Worm (Caenorhabditis elegans) whole organism, L2 larva: Measurements from ENCODE around the gene R10E8.2.
"Not testable (repeated sequence)": the region's sequence is repeated elsewhere in the genome, so short reads cannot be mapped to it uniquely, and the experiment has no call there.

Source experiments
- fos-1 ChIP-seq: fragments of 150-350 bp; optimal IDR thresholded peaks from 2 replicates; lab custom pipeline; 2014; ENCODE audit warnings: missing biosample characterization, missing genetic modification characterization
- mab-5 ChIP-seq: fragments of 150-350 bp; optimal IDR thresholded peaks from 2 replicates; lab custom pipeline; 2014; ENCODE audit warnings: missing biosample characterization, missing genetic modification characterization
- nhr-11 ChIP-seq: fragments of 150-350 bp; optimal IDR thresholded peaks from 2 replicates; lab custom pipeline; 2014; ENCODE audit warnings: missing biosample characterization, missing genetic modification characterization
- skn-1 ChIP-seq: sonication (generic microtip); optimal IDR thresholded peaks from 2 replicates; lab custom pipeline; 2017; ENCODE audit warnings: missing biosample characterization, missing genetic modification characterization
- sma-9 ChIP-seq, 2 experiments: fragments of 150-350 bp in 1 of 2; sonication (generic microtip) in 1 of 2; optimal IDR thresholded peaks; 2 replicates each; lab custom pipeline; 2014 to 2016; ENCODE audit warnings: missing genetic modification characterization in 2 of 2, mild to moderate bottlenecking in 1 of 2, missing biosample characterization in 1 of 2, missing compliant biosample characterization in 1 of 2, missing genetic modification reagents in 1 of 2, moderate library complexity in 1 of 2

- not testable (repeated sequence) for TF ChIP-seq fos-1 (tag; lab: Kevin White, UChicago); mab-5; skn-1 (tag; lab: Kevin White, UChicago); sma-9 (GFP tag; optimal IDR thresholded peaks at IDR 0.05; lab: Kevin White, UChicago); sma-9 (tag; optimal IDR thresholded peaks at IDR 0.05; lab: Kevin White, UChicago); nhr-11 (tag; lab: Kevin White, UChicago)
These were observed 48.8 kb downstream of the R10E8.2 start, which contains the start of gene Y51A2A.6 for ce11 chrV:18302414-18302813.
